Worm (Caenorhabditis elegans): ENCODE data around the gene C05D12.3.

C05D12.3 gene

DNA sequence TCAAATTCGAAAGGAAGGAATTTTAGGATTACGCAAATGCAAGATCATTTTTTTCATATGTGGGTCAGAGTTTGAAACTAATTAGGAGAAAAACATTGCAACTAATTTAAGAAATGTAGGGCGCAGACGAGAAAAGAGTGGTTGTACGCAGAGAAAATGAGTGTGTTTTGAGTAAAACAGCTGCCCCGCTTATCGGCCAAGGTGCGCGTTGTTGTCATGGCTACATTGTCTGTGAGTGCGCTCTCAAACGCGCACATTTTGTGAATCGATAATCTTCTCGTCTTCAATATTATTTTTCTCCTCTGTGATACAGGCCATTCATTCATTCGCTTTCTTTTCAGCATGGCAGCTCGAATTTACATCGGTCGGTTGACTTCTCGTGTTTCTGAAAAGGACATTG, 28.6 kb downstream of the C05D12.3 start:
- peak; percentile 24 for TF ChIP-seq hlh-1 (tag; optimal IDR thresholded peaks at IDR 0.05)
- no peak for TF ChIP-seq elt-1 (tag; optimal IDR thresholded peaks at IDR 0.05; ENCODE audit: borderline replicate concordance, insufficient read depth)
- no peak for TF ChIP-seq ceh-83 (GFP tag; optimal IDR thresholded peaks at IDR 0.05)
- peak; percentile 9 for TF ChIP-seq ceh-39 (tag; optimal IDR thresholded peaks at IDR 0.05)

DNA sequence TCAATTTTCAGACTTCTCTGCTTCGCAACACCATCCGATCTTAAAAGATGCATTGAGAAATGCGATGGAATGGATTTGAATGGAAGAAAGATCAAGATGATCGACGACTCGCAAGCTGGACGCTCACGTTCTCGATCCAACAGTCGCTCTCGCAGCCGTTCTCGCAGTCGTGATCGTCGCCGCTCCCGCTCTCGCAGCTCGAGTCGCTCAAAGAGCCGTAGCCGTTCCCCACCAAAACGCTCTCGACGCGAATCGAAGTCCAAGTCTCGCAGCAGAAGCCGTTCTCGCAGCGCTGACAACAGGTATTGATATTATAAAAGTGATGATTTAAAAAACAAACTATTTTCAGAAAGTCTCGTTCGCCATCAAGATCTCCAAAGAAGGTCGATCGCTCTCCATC, 30.1 kb downstream of the C05D12.3 start:
- no peak for TF ChIP-seq nhr-28 (tag; optimal IDR thresholded peaks at IDR 0.05)
- no peak for TF ChIP-seq ceh-43 (GFP tag; optimal IDR thresholded peaks at IDR 0.05)
- no peak for TF ChIP-seq blmp-1 (tag; optimal IDR thresholded peaks at IDR 0.05)
- TF ChIP-seq cnd-1 (tag; optimal IDR thresholded peaks at IDR 0.05): no peak
- no peak for TF ChIP-seq mab-5 (tag; optimal IDR thresholded peaks at IDR 0.05)
- no peak for TF ChIP-seq nhr-12 (tag; optimal IDR thresholded peaks at IDR 0.05)
- TF ChIP-seq tbx-8 (GFP tag; optimal IDR thresholded peaks at IDR 0.05): no peak
- TF ChIP-seq ces-1 (GFP tag; optimal IDR thresholded peaks at IDR 0.05): no peak
- TF ChIP-seq snpc-4 (tag; optimal IDR thresholded peaks at IDR 0.05): no peak
- no peak for TF ChIP-seq elt-1 (tag; optimal IDR thresholded peaks at IDR 0.05; ENCODE audit: borderline replicate concordance, insufficient read depth)
- no peak for TF ChIP-seq ceh-39 (tag; optimal IDR thresholded peaks at IDR 0.05)
- no peak for TF ChIP-seq unc-39 (tag; optimal IDR thresholded peaks at IDR 0.05)
- TF ChIP-seq mls-2 (tag; optimal IDR thresholded peaks at IDR 0.05): no peak
- no peak for TF ChIP-seq lin-13 (tag; optimal IDR thresholded peaks at IDR 0.05)
- no peak for TF ChIP-seq lin-32 (GFP tag; optimal IDR thresholded peaks at IDR 0.05)
- no peak for TF ChIP-seq flh-1 (GFP tag; optimal IDR thresholded peaks at IDR 0.05)
- TF ChIP-seq M03D4.4 (tag; optimal IDR thresholded peaks at IDR 0.05): no peak
- no peak for TF ChIP-seq bed-3 (GFP tag; optimal IDR thresholded peaks at IDR 0.05)
- TF ChIP-seq unc-62 (GFP tag; optimal IDR thresholded peaks at IDR 0.05): no peak
- no peak for TF ChIP-seq pha-4 (tag; optimal IDR thresholded peaks at IDR 0.05)

DNA sequence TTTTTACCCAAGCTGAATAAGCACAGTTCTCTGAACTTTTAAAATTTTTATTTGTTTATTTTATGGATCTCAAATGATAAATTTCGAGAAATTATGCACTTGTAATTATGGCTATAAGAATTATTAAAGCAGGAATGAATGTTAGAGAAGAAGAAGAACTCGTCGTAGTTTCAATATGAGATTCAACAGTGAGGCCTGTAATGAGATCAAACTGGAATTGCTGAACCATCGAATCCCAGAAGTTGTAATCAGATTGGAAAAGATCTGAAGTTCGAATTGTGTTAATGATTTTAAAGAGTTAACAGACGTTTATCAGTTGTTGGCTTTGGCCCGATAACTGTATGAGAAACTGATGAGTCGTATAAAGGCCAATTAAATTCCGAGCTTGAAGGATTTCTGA, 30.6 kb downstream of the C05D12.3 start:
- TF ChIP-seq unc-120 (tag; optimal IDR thresholded peaks at IDR 0.05; ENCODE audit: poor library complexity, severe bottlenecking) (no peak), sptf-1 (tag; optimal IDR thresholded peaks at IDR 0.05) (no peak), blmp-1 (tag; optimal IDR thresholded peaks at IDR 0.05) (no peak), M03D4.4 (tag; optimal IDR thresholded peaks at IDR 0.05) (no peak)

DNA sequence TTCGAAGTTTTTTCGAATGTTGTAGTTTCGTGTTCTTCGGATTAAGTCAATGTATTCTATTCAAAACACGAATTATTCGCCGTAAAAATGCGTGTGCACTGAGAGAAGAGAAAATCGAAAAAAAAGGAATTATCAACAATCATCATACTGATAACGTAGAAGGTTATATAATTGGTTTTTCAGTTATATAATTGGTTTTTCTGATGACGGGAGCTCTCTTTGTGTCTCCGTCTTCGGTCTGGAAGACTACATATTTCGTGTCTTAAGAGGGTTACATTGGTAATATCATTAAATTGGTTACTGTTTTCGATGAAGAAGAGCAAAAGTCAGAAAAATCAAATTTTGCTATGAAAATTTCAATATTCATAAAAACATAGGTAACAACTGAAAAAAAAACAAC, 34.8 kb downstream of the C05D12.3 start:
- no peak for TF ChIP-seq ham-2 (GFP tag; optimal IDR thresholded peaks at IDR 0.05)
- TF ChIP-seq ceh-39 (tag; optimal IDR thresholded peaks at IDR 0.05): no peak
- no peak for TF ChIP-seq flh-1 (GFP tag; optimal IDR thresholded peaks at IDR 0.05)
- TF ChIP-seq lsy-2 (tag; optimal IDR thresholded peaks at IDR 0.05): no peak
- no peak for TF ChIP-seq sptf-1 (tag; optimal IDR thresholded peaks at IDR 0.05)
- no peak for TF ChIP-seq ces-1 (GFP tag; optimal IDR thresholded peaks at IDR 0.05)
- TF ChIP-seq unc-62 (GFP tag; optimal IDR thresholded peaks at IDR 0.05): no peak
- no peak for TF ChIP-seq nhr-2 (tag; optimal IDR thresholded peaks at IDR 0.05)
- TF ChIP-seq blmp-1 (tag; optimal IDR thresholded peaks at IDR 0.05): no peak
- TF ChIP-seq cnd-1 (tag; optimal IDR thresholded peaks at IDR 0.05): no peak
- TF ChIP-seq nhr-76 (tag; optimal IDR thresholded peaks at IDR 0.05): no peak
- TF ChIP-seq mep-1 (tag; optimal IDR thresholded peaks at IDR 0.05): no peak
- TF ChIP-seq lin-32 (GFP tag; optimal IDR thresholded peaks at IDR 0.05): no peak
- no peak for TF ChIP-seq ztf-11 (tag; optimal IDR thresholded peaks at IDR 0.05)

DNA sequence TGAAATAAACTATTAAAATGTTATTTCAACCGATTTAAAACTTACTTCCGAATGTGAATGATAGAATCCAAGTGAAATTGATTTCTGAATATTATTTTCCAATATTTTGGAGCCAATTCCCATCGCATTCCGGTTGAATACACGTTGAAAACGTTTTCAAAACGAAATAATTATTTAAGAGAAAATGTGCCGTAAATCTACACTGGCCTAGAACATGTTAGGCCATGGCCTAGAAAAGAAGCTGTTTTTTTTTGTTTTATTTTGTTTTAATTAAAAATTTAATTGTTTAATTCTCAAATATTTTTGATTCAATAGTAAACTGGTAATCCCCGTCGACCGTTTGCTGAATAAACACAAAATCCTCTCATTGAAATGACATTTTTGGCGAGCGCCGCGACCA, 38.8 kb downstream of the C05D12.3 start:
- TF ChIP-seq lin-32 (GFP tag; optimal IDR thresholded peaks at IDR 0.05): no peak
- TF ChIP-seq ces-1 (GFP tag; optimal IDR thresholded peaks at IDR 0.05): peak; percentile 29

DNA sequence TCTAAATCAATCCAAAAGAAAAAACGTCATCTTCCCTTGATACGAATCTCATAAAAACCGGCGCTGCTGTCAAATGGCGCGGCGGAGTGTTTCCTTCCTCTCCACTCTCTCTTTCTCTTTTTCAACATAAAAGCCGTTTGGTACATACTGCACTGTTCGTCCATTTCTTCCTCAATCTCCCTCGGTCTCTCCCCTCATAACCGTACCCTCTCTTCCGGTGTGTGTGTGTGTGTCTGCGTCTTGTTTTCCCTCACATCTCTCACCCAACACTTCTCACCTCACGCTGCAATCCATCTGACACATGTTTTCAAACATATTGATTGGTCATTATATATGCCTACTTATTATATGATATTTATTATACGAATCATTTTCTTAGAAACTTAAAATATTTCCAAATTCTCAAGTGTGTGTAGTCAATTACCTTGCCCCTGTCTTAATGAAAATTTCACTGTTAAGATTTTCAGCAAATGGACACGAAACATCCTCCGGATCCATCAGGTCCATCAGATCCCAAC, 39.4 kb downstream of the C05D12.3 start, which contains the start of the genes aars-1 and rga-1:
Gene aars-1, minus strand, starts transcription at position 71 of the 518 bp plus-strand sequence.
Gene rga-1, plus strand, starts transcription at position 468 of the 518 bp plus-strand sequence.
- TF ChIP-seq sptf-1 (tag; optimal IDR thresholded peaks at IDR 0.05) (no peak), ztf-11 (tag; optimal IDR thresholded peaks at IDR 0.05) (no peak), flh-1 (GFP tag; optimal IDR thresholded peaks at IDR 0.05) (no peak), pha-4 (tag; optimal IDR thresholded peaks at IDR 0.05) (peak; percentile 38), nhr-2 (tag; optimal IDR thresholded peaks at IDR 0.05) (no peak), snpc-4 (tag; optimal IDR thresholded peaks at IDR 0.05) (no peak), drap-1 (GFP tag; optimal IDR thresholded peaks at IDR 0.05) (no peak), cnd-1 (tag; optimal IDR thresholded peaks at IDR 0.05) (no peak), nhr-237 (tag; optimal IDR thresholded peaks at IDR 0.05) (no peak), zip-8 (tag; optimal IDR thresholded peaks at IDR 0.05) (no peak), mls-2 (tag; optimal IDR thresholded peaks at IDR 0.05) (no peak), lin-13 (tag; optimal IDR thresholded peaks at IDR 0.05) (no peak), bed-3 (GFP tag; optimal IDR thresholded peaks at IDR 0.05) (no peak), nhr-12 (tag; optimal IDR thresholded peaks at IDR 0.05) (no peak), sem-2 (GFP tag; optimal IDR thresholded peaks at IDR 0.05) (no peak), ham-2 (GFP tag; optimal IDR thresholded peaks at IDR 0.05) (peak; percentile 41), M03D4.4 (tag; optimal IDR thresholded peaks at IDR 0.05) (no peak), lsy-2 (tag; optimal IDR thresholded peaks at IDR 0.05) (peak; percentile 52), ces-1 (GFP tag; optimal IDR thresholded peaks at IDR 0.05) (peak; percentile 11), ceh-83 (GFP tag; optimal IDR thresholded peaks at IDR 0.05) (no peak), nhr-76 (tag; optimal IDR thresholded peaks at IDR 0.05) (no peak), lin-32 (GFP tag; optimal IDR thresholded peaks at IDR 0.05) (no peak), ceh-43 (GFP tag; optimal IDR thresholded peaks at IDR 0.05) (no peak), unc-62 (GFP tag; optimal IDR thresholded peaks at IDR 0.05) (peak; percentile 20), blmp-1 (tag; optimal IDR thresholded peaks at IDR 0.05) (peak; percentile 43), mab-5 (tag; optimal IDR thresholded peaks at IDR 0.05) (no peak), tbx-8 (GFP tag; optimal IDR thresholded peaks at IDR 0.05) (no peak)

Measured in whole organism, mixed stage, embryonic.